In genomic region chrV:9791332-9791731, ce11 we compare ENCODE assay signal across 1 worm cellular context.
TF ChIP-seq lines count a peak whose summit lies in the region.

Gene lipl-2 (plus strand): TSS chrV:9791567.

TF ChIP-seq in whole organism, L4 larva, 104 proteins besides CTCF, POLR2A, EP300 and RAD21 (continued from another document):
- TF ChIP-seq F49E8.2 (tag; optimal IDR thresholded peaks at IDR 0.05; lab: Kevin White, UChicago; ENCODE audit: borderline replicate concordance), result no peak
- peak; percentile 79 for TF ChIP-seq dmd-6 (GFP tag; IDR thresholded peaks at IDR 0.05; lab: Robert Waterston, UW)
- no peak for TF ChIP-seq gei-8 (GFP tag; optimal IDR thresholded peaks at IDR 0.05; lab: Kevin White, UChicago)
- TF ChIP-seq F10B5.3 (tag; optimal IDR thresholded peaks at IDR 0.05; lab: Kevin White, UChicago), result no peak
- TF ChIP-seq unc-130 (GFP tag; optimal IDR thresholded peaks at IDR 0.05; lab: Kevin White, UChicago), result no peak
- no peak for TF ChIP-seq D1046.2 (GFP tag; IDR thresholded peaks at IDR 0.05; lab: Robert Waterston, UW)
- no peak for TF ChIP-seq daf-16 (GFP tag; optimal IDR thresholded peaks at IDR 0.05; lab: Kevin White, UChicago)
- TF ChIP-seq daf-16 (tag; optimal IDR thresholded peaks at IDR 0.05; lab: Kevin White, UChicago), result peak; percentile 90
- TF ChIP-seq Y105C5A.15 (GFP tag; IDR thresholded peaks at IDR 0.05; lab: Robert Waterston, UW), result no peak
- no peak for TF ChIP-seq lin-15B (tag; optimal IDR thresholded peaks at IDR 0.05; lab: Kevin White, UChicago)
- TF ChIP-seq nhr-10 (tag; optimal IDR thresholded peaks at IDR 0.05; lab: Kevin White, UChicago), result no peak
- TF ChIP-seq ceh-28 (tag; optimal IDR thresholded peaks at IDR 0.05; lab: Kevin White, UChicago), result no peak
- no peak for TF ChIP-seq F26F4.8 (GFP tag; conservative IDR thresholded peaks at IDR 0.05; lab: Robert Waterston, UW)
- no peak for TF ChIP-seq ztf-7 (tag; optimal IDR thresholded peaks at IDR 0.05; lab: Kevin White, UChicago)
- TF ChIP-seq mxl-2 (GFP tag; conservative IDR thresholded peaks at IDR 0.05; lab: Robert Waterston, UW), result no peak
- TF ChIP-seq snpc-4 (tag; optimal IDR thresholded peaks at IDR 0.05; lab: Kevin White, UChicago), result no peak
- no peak for TF ChIP-seq nhr-111 (GFP tag; optimal IDR thresholded peaks at IDR 0.05; lab: Kevin White, UChicago)
- no peak for TF ChIP-seq lim-7 (GFP tag; IDR thresholded peaks at IDR 0.05; lab: Robert Waterston, UW)
- TF ChIP-seq mep-1 (tag; optimal IDR thresholded peaks at IDR 0.05; lab: Kevin White, UChicago), result no peak
- no peak for TF ChIP-seq F44E2.7 (GFP tag; IDR thresholded peaks at IDR 0.05; lab: Robert Waterston, UW)
- no peak for TF ChIP-seq aly-2 (tag; optimal IDR thresholded peaks at IDR 0.05; lab: Kevin White, UChicago)
- no peak for TF ChIP-seq lin-13 (GFP tag; optimal IDR thresholded peaks at IDR 0.05; lab: Kevin White, UChicago)
- peak; percentile 82 for TF ChIP-seq hlh-11 (tag; optimal IDR thresholded peaks at IDR 0.05; lab: Kevin White, UChicago)
- TF ChIP-seq daf-12 (tag; optimal IDR thresholded peaks at IDR 0.05; lab: Kevin White, UChicago), result no peak
- no peak for TF ChIP-seq snpc-1.2 (GFP tag; IDR thresholded peaks at IDR 0.05; lab: Robert Waterston, UW)
- TF ChIP-seq ctbp-1 (GFP tag; IDR thresholded peaks at IDR 0.05; lab: Robert Waterston, UW), result no peak
- TF ChIP-seq T20F7.1 (GFP tag; optimal IDR thresholded peaks at IDR 0.05; lab: Kevin White, UChicago), result peak; percentile 33
- no peak for TF ChIP-seq madf-9 (GFP tag; conservative IDR thresholded peaks at IDR 0.05; lab: Robert Waterston, UW)
- TF ChIP-seq saeg-2 (GFP tag; IDR thresholded peaks at IDR 0.05; lab: Robert Waterston, UW), result no peak
- TF ChIP-seq dmd-9 (GFP tag; IDR thresholded peaks at IDR 0.05; lab: Robert Waterston, UW), result no peak
- TF ChIP-seq egl-27 (tag; optimal IDR thresholded peaks at IDR 0.05; lab: Kevin White, UChicago), result no peak
- TF ChIP-seq pqm-1 (tag; optimal IDR thresholded peaks at IDR 0.05; lab: Kevin White, UChicago), result no peak
- TF ChIP-seq cey-2 (tag; optimal IDR thresholded peaks at IDR 0.05; lab: Kevin White, UChicago; ENCODE audit: borderline replicate concordance, insufficient read depth), result no peak
- no peak for TF ChIP-seq nhr-48 (tag; optimal IDR thresholded peaks at IDR 0.05; lab: Kevin White, UChicago)
- TF ChIP-seq php-3 (GFP tag; IDR thresholded peaks at IDR 0.05; lab: Robert Waterston, UW), result peak; percentile 69
- TF ChIP-seq nhr-25 (tag; optimal IDR thresholded peaks at IDR 0.05; lab: Kevin White, UChicago; ENCODE audit: borderline replicate concordance, insufficient read depth), result no peak
- no peak for TF ChIP-seq daf-19 (GFP tag; conservative IDR thresholded peaks at IDR 0.05; lab: Robert Waterston, UW)
- no peak for TF ChIP-seq fos-1 (tag; optimal IDR thresholded peaks at IDR 0.05; lab: Kevin White, UChicago)
- TF ChIP-seq arid-1 (GFP tag; conservative IDR thresholded peaks at IDR 0.05; lab: Robert Waterston, UW), result no peak
- TF ChIP-seq ceh-82 (tag; optimal IDR thresholded peaks at IDR 0.05; lab: Kevin White, UChicago), result no peak
- TF ChIP-seq nhr-237 (tag; optimal IDR thresholded peaks at IDR 0.05; lab: Kevin White, UChicago), result no peak
- no peak for TF ChIP-seq zfp-3 (GFP tag; conservative IDR thresholded peaks at IDR 0.05; lab: Robert Waterston, UW)
- no peak for TF ChIP-seq spr-3 (GFP tag; optimal IDR thresholded peaks at IDR 0.05; lab: Kevin White, UChicago)
- no peak for TF ChIP-seq zip-11 (GFP tag; IDR thresholded peaks at IDR 0.05; lab: Robert Waterston, UW)
- peak; percentile 32 for TF ChIP-seq mxl-3 (GFP tag; optimal IDR thresholded peaks at IDR 0.05; lab: Kevin White, UChicago)
- TF ChIP-seq nhr-41 (GFP tag; IDR thresholded peaks at IDR 0.05; lab: Robert Waterston, UW), result no peak
- no peak for TF ChIP-seq lin-38 (GFP tag; IDR thresholded peaks at IDR 0.05; lab: Robert Waterston, UW)
- TF ChIP-seq lin-1 (GFP tag; IDR thresholded peaks at IDR 0.05; lab: Robert Waterston, UW), result no peak
- TF ChIP-seq lin-29 (GFP tag; IDR thresholded peaks at IDR 0.05; lab: Robert Waterston, UW), result no peak
- no peak for TF ChIP-seq Y75B8A.6 (GFP tag; IDR thresholded peaks at IDR 0.05; lab: Robert Waterston, UW)
- TF ChIP-seq Y5F2A.4 (GFP tag; optimal IDR thresholded peaks at IDR 0.05; lab: Kevin White, UChicago), result no peak
- peak; percentile 60 for TF ChIP-seq nhr-77 (tag; optimal IDR thresholded peaks at IDR 0.05; lab: Kevin White, UChicago)
- no peak for TF ChIP-seq sdz-12 (GFP tag; optimal IDR thresholded peaks at IDR 0.05; lab: Kevin White, UChicago)
- TF ChIP-seq mes-2 (tag; optimal IDR thresholded peaks at IDR 0.05; lab: Kevin White, UChicago; ENCODE audit: poor library complexity, severe bottlenecking), result no peak
- TF ChIP-seq ceh-32 (tag; optimal IDR thresholded peaks at IDR 0.05; lab: Kevin White, UChicago; ENCODE audit: poor library complexity), result no peak
- TF ChIP-seq F37D6.2 (tag; optimal IDR thresholded peaks at IDR 0.05; lab: Kevin White, UChicago), result no peak
- no peak for TF ChIP-seq unc-39 (tag; optimal IDR thresholded peaks at IDR 0.05; lab: Kevin White, UChicago)
- TF ChIP-seq ama-1 (optimal IDR thresholded peaks at IDR 0.05; lab: Kevin White, UChicago), result no peak
